Worm (Caenorhabditis elegans) whole organism, early embryonic: ENCODE measurements around the gene C05C9.1.

Experiments
- ama-1 ChIP-seq: fragments of 150-350 bp; optimal IDR thresholded peaks from 2 replicates; lab custom pipeline; 2014
- ets-7 ChIP-seq: sonication (generic microtip); optimal IDR thresholded peaks from 2 replicates; lab custom pipeline; 2016; ENCODE audit warnings: missing genotype, missing genetic modification characterization, missing compliant biosample characterization
- hmg-4 ChIP-seq: fragments of 200-800 bp; sonication (Bioruptor generic); optimal IDR thresholded peaks from 2 replicates; lab custom pipeline; 2018; ENCODE audit warnings: mild to moderate bottlenecking, missing genetic modification characterization, missing compliant biosample characterization
- scrt-1 ChIP-seq: fragments of 200-800 bp; sonication (Bioruptor generic); IDR thresholded peaks from 2 replicates; pipeline ENCODE4 v1.3.6; 2022; ENCODE audit warnings: missing genetic modification characterization, missing compliant biosample characterization

DNA sequence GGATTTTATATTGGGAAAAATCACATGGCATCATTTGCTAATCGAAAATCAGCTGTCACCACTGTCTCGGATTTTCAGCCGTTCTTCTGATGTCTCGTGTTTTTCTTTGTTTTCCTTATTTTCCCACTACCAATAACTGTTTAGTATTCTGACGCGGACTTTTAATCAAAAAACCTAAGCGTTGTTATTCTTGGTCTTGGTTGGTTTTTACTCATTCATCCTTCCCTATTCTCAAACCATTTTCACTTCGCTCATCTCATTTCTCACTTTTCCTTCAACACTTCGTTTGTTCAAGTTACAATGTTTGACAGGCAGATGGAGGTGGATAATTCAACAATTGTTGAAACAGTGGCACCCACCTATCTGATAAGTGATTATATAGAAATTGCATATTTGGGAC is 18.0 kb downstream of the C05C9.1 start, which contains the start of gene gnrr-6:
- TF ChIP-seq scrt-1 (no peak), ama-1 (lab: Kevin White, UChicago) (no peak), ets-7 (tag; lab: Kevin White, UChicago) (no peak), hmg-4 (GFP tag; lab: Kevin White, UChicago) (no peak)
